Fruit fly (Drosophila melanogaster): ENCODE measurements around the gene rost.

Gene rost

dm6 chr2L:8982584-8983302, 6.6 kb downstream of the rost start:
- TF ChIP-seq CG8478 (optimal IDR thresholded peaks at IDR 0.05) (no peak), CTCF (optimal IDR thresholded peaks at IDR 0.05) (no peak)

dm6 chr2L:8980359-8980758, 9.0 kb downstream of the rost start, which contains the start of gene CG18662:
Gene CG18662, plus strand, starts transcription at chr2L:8980659.
- TF ChIP-seq CTCF (optimal IDR thresholded peaks at IDR 0.05) (no peak), CG8478 (optimal IDR thresholded peaks at IDR 0.05) (no peak)

- TF ChIP-seq CG8478 (optimal IDR thresholded peaks at IDR 0.05) (no peak), CTCF (optimal IDR thresholded peaks at IDR 0.05) (no peak)
These were observed 14.0 kb downstream of the rost start, which contains the start of gene CG9541 for dm6 chr2L:8975328-8975727. Gene CG9541, minus strand, starts transcription at chr2L:8975428.

- TF ChIP-seq CTCF (optimal IDR thresholded peaks at IDR 0.05), result no peak
- no peak for TF ChIP-seq CG8478 (optimal IDR thresholded peaks at IDR 0.05)
These were observed 14.8 kb downstream of the rost start for dm6 chr2L:8974506-8974905.

dm6 chr2L:8972905-8973304, 16.4 kb downstream of the rost start:
- TF ChIP-seq CG8478 (optimal IDR thresholded peaks at IDR 0.05), result no peak
- no peak for TF ChIP-seq CTCF (optimal IDR thresholded peaks at IDR 0.05)

dm6 chr2L:8967235-8967634, 22.1 kb downstream of the rost start, which contains the start of gene CG18088:
Gene CG18088, plus strand, starts transcription at chr2L:8967535.
- TF ChIP-seq CG8478 (optimal IDR thresholded peaks at IDR 0.05), result no peak
- no peak for TF ChIP-seq CTCF (optimal IDR thresholded peaks at IDR 0.05)

- no peak for TF ChIP-seq CTCF (optimal IDR thresholded peaks at IDR 0.05)
- TF ChIP-seq CG8478 (optimal IDR thresholded peaks at IDR 0.05), result no peak
These were observed 24.7 kb downstream of the rost start, which contains the start of gene CG32984 for dm6 chr2L:8964657-8965056. Gene CG32984, plus strand, starts transcription at chr2L:8964957.

dm6 chr2L:8962254-8962653, 27.1 kb downstream of the rost start, which contains the start of the genes CG9525 and CG32985:
Gene CG9525, minus strand, starts transcription at chr2L:8962354.
Gene CG32985, plus strand, starts transcription at chr2L:8962533.
- TF ChIP-seq CTCF (optimal IDR thresholded peaks at IDR 0.05) (no peak), CG8478 (optimal IDR thresholded peaks at IDR 0.05) (no peak)

dm6 chr2L:8959001-8959461, 30.3 kb downstream of the rost start, which contains the start of gene CG31886:
Gene CG31886, minus strand, starts transcription at chr2L:8959051.
- TF ChIP-seq CTCF (optimal IDR thresholded peaks at IDR 0.05) (no peak), CG8478 (optimal IDR thresholded peaks at IDR 0.05) (no peak)

- TF ChIP-seq CTCF (optimal IDR thresholded peaks at IDR 0.05), result peak in 1 of 2 experiments; percentile 11
- no peak for TF ChIP-seq CG8478 (optimal IDR thresholded peaks at IDR 0.05)
These were observed 31.3 kb downstream of the rost start for dm6 chr2L:8958046-8958497.

dm6 chr2L:8957152-8957551, 32.2 kb downstream of the rost start:
- TF ChIP-seq CTCF (optimal IDR thresholded peaks at IDR 0.05), result no peak
- TF ChIP-seq CG8478 (optimal IDR thresholded peaks at IDR 0.05), result no peak

dm6 chr2L:8956336-8956726, 33.0 kb downstream of the rost start:
- TF ChIP-seq CTCF (optimal IDR thresholded peaks at IDR 0.05) (no peak), CG8478 (optimal IDR thresholded peaks at IDR 0.05) (no peak)

- TF ChIP-seq CG8478 (optimal IDR thresholded peaks at IDR 0.05) (no peak), CTCF (optimal IDR thresholded peaks at IDR 0.05) (no peak)
These were observed 33.6 kb downstream of the rost start for dm6 chr2L:8955597-8956335.

- peak; percentile 47 to 55 for TF ChIP-seq CTCF (optimal IDR thresholded peaks at IDR 0.05)
- no peak for TF ChIP-seq CG8478 (optimal IDR thresholded peaks at IDR 0.05)
These were observed 36.9 kb downstream of the rost start for dm6 chr2L:8952194-8953037.
